Fruit fly (Drosophila melanogaster) whole organism, pupa: ENCODE data around the gene Snapin.

ENCODE experiments used
- CG10348 ChIP-seq: fragments of 200-800 bp; sonication (Bioruptor generic); IDR thresholded peaks from 2 replicates; pipeline ENCODE4 v1.3.6; 2022; ENCODE audit warnings: missing biosample characterization, missing genetic modification characterization
- CG12605 ChIP-seq: fragments of 200-800 bp; sonication (Bioruptor generic); IDR thresholded peaks from 2 replicates; pipeline ENCODE4 v1.3.6; 2022; ENCODE audit warnings: missing biosample characterization, missing genetic modification characterization
- CG4496 ChIP-seq: fragments of 200-800 bp; sonication (Bioruptor generic); IDR thresholded peaks from 3 replicates; pipeline ENCODE4 v1.3.6; 2022; ENCODE audit warnings: missing biosample characterization, missing genetic modification characterization
- CG8159 ChIP-seq: fragments of 200-800 bp; sonication (Bioruptor generic); optimal IDR thresholded peaks from 3 replicates; lab custom pipeline; 2018; ENCODE audit warnings: missing biosample characterization, mild to moderate bottlenecking, missing genetic modification characterization, moderate library complexity
- CG8301 ChIP-seq: fragments of 200-800 bp; sonication (Bioruptor generic); optimal IDR thresholded peaks from 2 replicates; lab custom pipeline; 2018; ENCODE audit warnings: missing biosample characterization, mild to moderate bottlenecking, missing genetic modification characterization
- Ets98B ChIP-seq: fragments of 200-800 bp; sonication (Bioruptor generic); IDR thresholded peaks from 2 replicates; pipeline ENCODE4 v1.3.6; 2022; ENCODE audit warnings: missing biosample characterization, missing genetic modification characterization
- Pif1A ChIP-seq: fragments of 200-800 bp; sonication (Bioruptor generic); optimal IDR thresholded peaks from 3 replicates; lab custom pipeline; 2016; ENCODE audit warnings: missing biosample characterization, missing genetic modification characterization
- Snoo ChIP-seq: fragments of 200-800 bp; sonication (Bioruptor generic); optimal IDR thresholded peaks from 3 replicates; lab custom pipeline; 2017; ENCODE audit warnings: missing biosample characterization, mild to moderate bottlenecking, missing genetic modification characterization, inconsistent platforms

DNA sequence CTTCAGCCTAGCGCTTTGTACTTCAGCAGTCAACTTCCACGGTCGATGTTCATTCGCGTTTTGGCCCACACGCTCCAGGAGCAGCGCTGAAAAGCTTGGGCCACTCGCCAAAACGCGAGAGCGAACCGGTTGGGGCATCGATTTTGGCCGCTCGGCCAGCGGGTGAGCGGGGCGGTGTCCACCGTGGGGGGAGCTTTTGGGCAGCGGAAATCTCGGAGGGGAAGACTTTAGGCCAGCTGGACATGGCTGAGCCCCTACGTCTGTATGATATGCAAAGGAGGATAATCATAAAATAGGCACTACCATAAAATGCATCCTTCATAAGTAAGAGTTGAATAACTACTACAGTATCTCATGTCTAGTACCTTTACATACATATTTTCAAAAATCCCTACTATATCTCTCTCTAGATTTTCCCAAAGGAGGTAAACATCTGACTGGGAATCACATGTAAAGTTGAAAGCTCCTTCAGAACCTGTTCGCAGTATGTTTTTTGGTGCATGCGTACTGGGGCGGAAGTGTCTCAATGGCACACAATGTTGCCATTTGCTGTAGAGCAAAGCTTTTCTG, 40.5 kb upstream of the Snapin start, which contains the start of gene Syt1:
- TF ChIP-seq CG8159 (tag; lab: Kevin White, UChicago) (no peak), CG8301 (no peak), Ets98B (GFP tag; lab: Robert Waterston, UW) (no peak), Snoo (tag; lab: Kevin White, UChicago) (no peak), CG12605 (GFP tag; lab: Robert Waterston, UW) (no peak), CG10348 (GFP tag; lab: Robert Waterston, UW) (no peak), CG4496 (GFP tag; lab: Robert Waterston, UW) (0 out of 3 replicates have a peak, but pooled peaks have one; percentile 9), Pif1A (GFP tag; lab: Kevin White, UChicago) (peak; percentile 0)
